Worm (Caenorhabditis elegans): ENCODE measurements around the gene K07C5.13.

Gene K07C5.13

DNA sequence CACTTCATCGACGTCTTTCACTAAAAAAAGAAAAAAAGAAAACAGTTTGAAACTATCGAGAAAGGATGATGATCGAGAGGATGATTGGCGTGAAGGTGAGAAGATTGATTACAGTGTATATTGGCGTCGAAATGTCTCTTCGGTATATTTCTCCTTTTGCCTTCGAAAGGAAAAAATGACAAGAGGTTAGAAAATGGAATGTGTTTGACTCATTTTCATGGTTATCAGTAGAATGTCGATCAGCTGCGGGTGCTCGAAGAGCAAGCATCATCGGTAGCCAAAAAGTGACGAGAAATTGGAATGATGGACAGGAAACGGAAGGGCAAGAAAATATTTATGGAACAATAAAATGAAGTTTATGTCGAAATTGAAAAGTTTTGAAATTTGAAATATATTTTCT is 8.0 kb upstream of the K07C5.13 start (continued):
- TF ChIP-seq attf-6 (GFP tag; IDR thresholded peaks at IDR 0.05) (no peak), tlf-1 (GFP tag; optimal IDR thresholded peaks at IDR 0.05) (no peak), hlh-12 (tag; optimal IDR thresholded peaks at IDR 0.05) (no peak), dox-1 (GFP tag; IDR thresholded peaks at IDR 0.05) (peak; percentile 17; the same call in 1 of the 2 replicates), mes-4 (tag; optimal IDR thresholded peaks at IDR 0.05) (no peak), cebp-1 (GFP tag; IDR thresholded peaks at IDR 0.05) (no peak), cebp-1 (tag; optimal IDR thresholded peaks at IDR 0.05) (peak; percentile 57), nfyb-1 (GFP tag; IDR thresholded peaks at IDR 0.05) (no peak), ztf-22 (GFP tag; optimal IDR thresholded peaks at IDR 0.05) (peak; percentile 63), ceh-91 (GFP tag; IDR thresholded peaks at IDR 0.05) (no peak), snpc-3.4 (tag; optimal IDR thresholded peaks at IDR 0.05) (no peak), sdz-38 (tag; optimal IDR thresholded peaks at IDR 0.05) (no peak), rpc-1 (optimal IDR thresholded peaks at IDR 0.05) (no peak), rpc-1 (tag; optimal IDR thresholded peaks at IDR 0.05) (no peak)

DNA sequence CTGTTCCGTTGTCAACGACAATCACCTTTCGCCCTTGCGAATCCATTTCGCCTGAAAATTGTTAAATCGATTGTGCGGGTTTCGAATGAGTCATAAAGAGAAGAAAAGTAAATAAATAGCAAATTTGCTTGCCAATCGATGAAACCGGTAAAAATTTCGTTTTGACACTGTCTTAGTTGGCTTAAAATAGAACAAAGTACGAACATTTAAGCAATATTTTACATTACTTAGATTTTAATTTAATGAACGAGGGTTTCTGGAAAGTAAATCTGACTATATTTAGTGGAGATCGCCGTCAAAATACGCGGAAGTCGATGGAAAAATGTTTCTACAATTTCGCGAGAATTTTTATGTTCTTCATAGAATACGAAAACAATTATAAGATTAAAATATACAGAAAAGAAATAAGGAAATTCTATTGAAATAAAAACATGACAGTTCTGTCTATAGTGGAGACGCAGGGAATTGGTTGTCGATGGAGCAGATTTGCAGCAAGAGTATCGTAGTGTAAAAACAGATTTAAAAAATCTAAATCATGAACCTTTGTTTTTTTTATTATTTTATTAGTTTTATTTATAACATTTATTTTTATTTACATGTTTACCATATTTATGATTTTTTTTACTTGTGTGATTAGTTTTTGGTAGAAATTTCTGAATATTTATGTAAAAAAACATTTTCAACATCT is 3.4 kb upstream of the K07C5.13 start, which contains the start of gene arx-2:
Gene arx-2, minus strand, starts transcription at position 51 of the 688 bp plus-strand sequence.
- no peak for TF ChIP-seq F55B11.4 (tag; optimal IDR thresholded peaks at IDR 0.05; ENCODE audit: borderline replicate concordance, insufficient read depth)
- TF ChIP-seq D2030.7 (GFP tag; IDR thresholded peaks at IDR 0.05), result no peak
- TF ChIP-seq nhr-80 (tag; optimal IDR thresholded peaks at IDR 0.05), result peak; percentile 7
- TF ChIP-seq snpc-4 (GFP tag; optimal IDR thresholded peaks at IDR 0.05), result no peak
- TF ChIP-seq snpc-4 (tag; optimal IDR thresholded peaks at IDR 0.05), result peak in 1 of 4 experiments; percentile 15
- no peak for TF ChIP-seq cebp-2 (GFP tag; IDR thresholded peaks at IDR 0.05)
- no peak for TF ChIP-seq repo-1 (tag; optimal IDR thresholded peaks at IDR 0.05)
- no peak for TF ChIP-seq ztf-25 (GFP tag; IDR thresholded peaks at IDR 0.05)
- peak; percentile 38 for TF ChIP-seq F23B12.7 (tag; optimal IDR thresholded peaks at IDR 0.05; ENCODE audit: insufficient read depth)
- TF ChIP-seq aptf-2 (GFP tag; conservative IDR thresholded peaks at IDR 0.05), result no peak
- TF ChIP-seq efl-1 (GFP tag; optimal IDR thresholded peaks at IDR 0.05), result no peak
- no peak for TF ChIP-seq gei-17 (GFP tag; optimal IDR thresholded peaks at IDR 0.05)
- no peak for TF ChIP-seq Y79H2A.3 (GFP tag; conservative IDR thresholded peaks at IDR 0.05)
- TF ChIP-seq madf-6 (GFP tag; IDR thresholded peaks at IDR 0.05), result no peak
- no peak for TF ChIP-seq ztf-28 (GFP tag; IDR thresholded peaks at IDR 0.05)
- no peak for TF ChIP-seq attf-3 (GFP tag; conservative IDR thresholded peaks at IDR 0.05)
- no peak for TF ChIP-seq F52B5.7 (tag; optimal IDR thresholded peaks at IDR 0.05)
- TF ChIP-seq hmg-1.2 (GFP tag; IDR thresholded peaks at IDR 0.05), result peak; percentile 43; the same call in 1 of the 2 replicates
- TF ChIP-seq lsl-1 (GFP tag; optimal IDR thresholded peaks at IDR 0.05), result peak; percentile 5
- no peak for TF ChIP-seq T07F8.4 (tag; optimal IDR thresholded peaks at IDR 0.05)
- no peak for TF ChIP-seq mxl-1 (tag; optimal IDR thresholded peaks at IDR 0.05)
- TF ChIP-seq hrde-1 (tag; optimal IDR thresholded peaks at IDR 0.05; ENCODE audit: borderline replicate concordance), result no peak
- TF ChIP-seq snpc-1.3 (tag; optimal IDR thresholded peaks at IDR 0.05; ENCODE audit: insufficient read depth), result no peak
- peak; percentile 17 for TF ChIP-seq snpc-1.1 (tag; optimal IDR thresholded peaks at IDR 0.05; ENCODE audit: insufficient read depth)
- no peak for TF ChIP-seq him-1 (tag; optimal IDR thresholded peaks at IDR 0.05)
- TF ChIP-seq F57C9.4 (tag; optimal IDR thresholded peaks at IDR 0.05), result no peak
- TF ChIP-seq nfya-1 (tag; optimal IDR thresholded peaks at IDR 0.05; ENCODE audit: borderline replicate concordance, insufficient read depth), result no peak
- TF ChIP-seq egl-18 (GFP tag; IDR thresholded peaks at IDR 0.05), result no peak
- TF ChIP-seq C17E4.6 (GFP tag; IDR thresholded peaks at IDR 0.05), result no peak
- TF ChIP-seq lin-54 (GFP tag; optimal IDR thresholded peaks at IDR 0.05), result peak; percentile 32
- TF ChIP-seq ztf-18 (tag; optimal IDR thresholded peaks at IDR 0.05), result peak; percentile 43
- TF ChIP-seq F10E7.11 (tag; optimal IDR thresholded peaks at IDR 0.05), result no peak
- TF ChIP-seq ccch-3 (GFP tag; optimal IDR thresholded peaks at IDR 0.05), result no peak
- no peak for TF ChIP-seq ceh-91 (GFP tag; IDR thresholded peaks at IDR 0.05)

All from whole organism, young adult.